Fruit fly (Drosophila melanogaster) whole organism, prepupa: ENCODE measurements around the gene shakB.
A peak's percentile ranks its signal among the peaks of the same experiment; 100 is the strongest.

Source experiments
- Blimp-1 ChIP-seq: fragments of 200-800 bp; sonication (Bioruptor generic); optimal IDR thresholded peaks from 3 replicates; lab custom pipeline; 2017; ENCODE audit warnings: missing biosample characterization, missing genetic modification characterization, mild to moderate bottlenecking, moderate library complexity, missing genetic modification reagents
- CG10631 ChIP-seq: fragments of 200-800 bp; sonication (Bioruptor generic); optimal IDR thresholded peaks from 2 replicates; lab custom pipeline; 2016; ENCODE audit warnings: missing biosample characterization, missing genetic modification characterization
- CG11294 ChIP-seq: fragments of 200-800 bp; sonication (Bioruptor generic); IDR thresholded peaks from 2 replicates; pipeline ENCODE4 v1.3.6; 2022; ENCODE audit warnings: missing biosample characterization, missing genetic modification characterization
- CG11902 ChIP-seq: fragments of 200-800 bp; sonication (Bioruptor generic); optimal IDR thresholded peaks from 3 replicates; lab custom pipeline; 2016; ENCODE audit warnings: missing biosample characterization, missing genetic modification characterization
- CG1621 ChIP-seq: fragments of 200-800 bp; sonication (Bioruptor generic); optimal IDR thresholded peaks from 3 replicates; lab custom pipeline; 2018; ENCODE audit warnings: missing biosample characterization, mild to moderate bottlenecking, missing genetic modification characterization
- CG16779 ChIP-seq: fragments of 200-800 bp; sonication (Bioruptor generic); optimal IDR thresholded peaks from 3 replicates; lab custom pipeline; 2017; ENCODE audit warnings: missing biosample characterization, mild to moderate bottlenecking, missing genetic modification characterization
- CG32006 ChIP-seq: fragments of 200-800 bp; sonication (Bioruptor generic); optimal IDR thresholded peaks from 3 replicates; lab custom pipeline; 2017; ENCODE audit warnings: missing biosample characterization, mild to moderate bottlenecking, missing genetic modification characterization
- CG34406 ChIP-seq: fragments of 200-800 bp; sonication (Bioruptor generic); optimal IDR thresholded peaks from 3 replicates; lab custom pipeline; 2016; ENCODE audit warnings: missing biosample characterization, missing genetic modification characterization
- CG4318 ChIP-seq: fragments of 200-800 bp; sonication (Bioruptor generic); optimal IDR thresholded peaks from 3 replicates; lab custom pipeline; 2017; ENCODE audit warnings: missing biosample characterization, mild to moderate bottlenecking, missing genetic modification characterization
- CG6276 ChIP-seq: fragments of 200-800 bp; sonication (Bioruptor generic); optimal IDR thresholded peaks from 2 replicates; lab custom pipeline; 2017; ENCODE audit warnings: missing biosample characterization, mild to moderate bottlenecking, missing genetic modification characterization
- CG6792 ChIP-seq: fragments of 200-800 bp; sonication (Bioruptor generic); optimal IDR thresholded peaks from 3 replicates; lab custom pipeline; 2016; ENCODE audit warnings: missing biosample characterization, missing genetic modification characterization
- CG8119 ChIP-seq: fragments of 200-800 bp; sonication (Bioruptor generic); IDR thresholded peaks from 3 replicates; pipeline ENCODE4 v1.3.6; 2022; ENCODE audit warnings: missing biosample characterization, missing genetic modification characterization
- CG9139 ChIP-seq: fragments of 200-800 bp; sonication (Bioruptor generic); optimal IDR thresholded peaks from 3 replicates; lab custom pipeline; 2017; ENCODE audit warnings: missing biosample characterization, mild to moderate bottlenecking, missing genetic modification characterization
- Eip78C ChIP-seq: fragments of 200-800 bp; sonication (Bioruptor generic); peaks from one replicate; lab custom pipeline; 2016; ENCODE audit warnings: missing biosample characterization, missing genetic modification characterization
- Ets96B ChIP-seq: fragments of 200-800 bp; optimal IDR thresholded peaks from 2 replicates; lab custom pipeline; 2019; ENCODE audit warnings: missing biosample characterization, mild to moderate bottlenecking, missing genetic modification characterization, moderate library complexity
- Hr38 ChIP-seq: sonication (Bioruptor generic); optimal IDR thresholded peaks from 2 replicates; lab custom pipeline; 2016; ENCODE audit warnings: missing biosample characterization, missing genetic modification characterization
- Hr39 ChIP-seq: fragments of 200-800 bp; sonication (Bioruptor generic); optimal IDR thresholded peaks from 2 replicates; lab custom pipeline; 2016; ENCODE audit warnings: missing biosample characterization, missing genetic modification characterization
- Hr4 ChIP-seq: fragments of 200-800 bp; sonication (Bioruptor generic); optimal IDR thresholded peaks from 3 replicates; lab custom pipeline; 2016; ENCODE audit warnings: missing biosample characterization, missing genetic modification characterization
- Lpt ChIP-seq: fragments of 200-800 bp; sonication (Bioruptor generic); optimal IDR thresholded peaks from 3 replicates; lab custom pipeline; 2016; ENCODE audit warnings: missing biosample characterization, missing genetic modification characterization
- Met ChIP-seq: fragments of 200-800 bp; sonication (Bioruptor generic); optimal IDR thresholded peaks from 3 replicates; lab custom pipeline; 2016; ENCODE audit warnings: missing biosample characterization, missing genetic modification characterization
- OdsH ChIP-seq: fragments of 200-800 bp; sonication (Bioruptor generic); optimal IDR thresholded peaks from 3 replicates; lab custom pipeline; 2016; ENCODE audit warnings: missing biosample characterization, missing genetic modification characterization
- Smox ChIP-seq: fragments of 200-800 bp; sonication (Bioruptor generic); optimal IDR thresholded peaks from 3 replicates; lab custom pipeline; 2016; ENCODE audit warnings: missing biosample characterization, missing genetic modification characterization
- Sox102F ChIP-seq: fragments of 200-800 bp; sonication (Bioruptor generic); optimal IDR thresholded peaks from 2 replicates; lab custom pipeline; 2016; ENCODE audit warnings: missing biosample characterization, mild to moderate bottlenecking, missing genetic modification characterization
- Sox14 ChIP-seq: fragments of 200-800 bp; sonication (Bioruptor generic); optimal IDR thresholded peaks from 3 replicates; lab custom pipeline; 2016; ENCODE audit warnings: missing biosample characterization, missing genetic modification characterization
- Sox15 ChIP-seq: fragments of 200-800 bp; sonication (Bioruptor generic); optimal IDR thresholded peaks from 3 replicates; lab custom pipeline; 2016; ENCODE audit warnings: missing biosample characterization, missing genetic modification characterization
- achi ChIP-seq: fragments of 200-800 bp; sonication (Bioruptor generic); optimal IDR thresholded peaks from 3 replicates; lab custom pipeline; 2016; ENCODE audit warnings: missing biosample characterization, missing genetic modification characterization
- acj6 ChIP-seq: fragments of 200-800 bp; sonication (Bioruptor generic); optimal IDR thresholded peaks from 3 replicates; lab custom pipeline; 2016; ENCODE audit warnings: missing biosample characterization, missing genetic modification characterization
- cyc ChIP-seq: fragments of 200-800 bp; sonication (Bioruptor generic); optimal IDR thresholded peaks from 3 replicates; lab custom pipeline; 2016; ENCODE audit warnings: missing biosample characterization, missing genetic modification characterization
- dsx ChIP-seq: fragments of 200-800 bp; optimal IDR thresholded peaks from 3 replicates; lab custom pipeline; 2019; ENCODE audit warnings: missing biosample characterization, mild to moderate bottlenecking, missing genetic modification characterization, moderate library complexity; ENCODE audit not compliant: poor library complexity, severe bottlenecking
- esn ChIP-seq: fragments of 200-800 bp; sonication (Bioruptor generic); optimal IDR thresholded peaks from 2 replicates; lab custom pipeline; 2016; ENCODE audit warnings: missing biosample characterization, mild to moderate bottlenecking, missing genetic modification characterization, moderate library complexity
- fd59A ChIP-seq: fragments of 200-800 bp; sonication (Bioruptor generic); optimal IDR thresholded peaks from 2 replicates; lab custom pipeline; 2017; ENCODE audit warnings: missing biosample characterization, mild to moderate bottlenecking, missing genetic modification characterization, missing genetic modification reagents
- lz ChIP-seq: fragments of 200-800 bp; sonication (Bioruptor generic); optimal IDR thresholded peaks from 3 replicates; lab custom pipeline; 2016; ENCODE audit warnings: missing biosample characterization, missing genetic modification characterization
- net ChIP-seq: fragments of 200-800 bp; sonication (Bioruptor generic); optimal IDR thresholded peaks from 3 replicates; lab custom pipeline; 2016; ENCODE audit warnings: missing biosample characterization, missing genetic modification characterization
- pdm3 ChIP-seq: fragments of 200-800 bp; sonication (Bioruptor generic); optimal IDR thresholded peaks from 3 replicates; lab custom pipeline; 2016; ENCODE audit warnings: missing biosample characterization, missing genetic modification characterization
- salr ChIP-seq, 2 experiments: fragments of 200-800 bp; sonication (Bioruptor generic); optimal IDR thresholded peaks; 3 replicates each; lab custom pipeline; 2016 to 2018; ENCODE audit warnings: missing biosample characterization in 2 of 2, missing genetic modification characterization in 2 of 2, mild to moderate bottlenecking in 1 of 2
- spab ChIP-seq: fragments of 200-800 bp; sonication (Bioruptor generic); optimal IDR thresholded peaks from 2 replicates; lab custom pipeline; 2017; ENCODE audit warnings: missing biosample characterization, mild to moderate bottlenecking, missing genetic modification characterization, missing genetic modification reagents
- svp ChIP-seq: fragments of 200-800 bp; sonication (Bioruptor generic); peaks from one replicate; lab custom pipeline; 2016; ENCODE audit warnings: missing biosample characterization, missing genetic modification characterization

Gene shakB

dm6 chrX:20756447-20756846, 170.4 kb downstream of the shakB start:
- TF ChIP-seq Blimp-1 (GFP tag; lab: Kevin White, UChicago) = no peak
- TF ChIP-seq net = no peak
- TF ChIP-seq Eip78C (GFP tag; lab: Kevin White, UChicago) = peak; percentile 50
- TF ChIP-seq svp (GFP tag; lab: Kevin White, UChicago) = peak; percentile 49
- no peak for TF ChIP-seq Smox (GFP tag; lab: Kevin White, UChicago)

DNA sequence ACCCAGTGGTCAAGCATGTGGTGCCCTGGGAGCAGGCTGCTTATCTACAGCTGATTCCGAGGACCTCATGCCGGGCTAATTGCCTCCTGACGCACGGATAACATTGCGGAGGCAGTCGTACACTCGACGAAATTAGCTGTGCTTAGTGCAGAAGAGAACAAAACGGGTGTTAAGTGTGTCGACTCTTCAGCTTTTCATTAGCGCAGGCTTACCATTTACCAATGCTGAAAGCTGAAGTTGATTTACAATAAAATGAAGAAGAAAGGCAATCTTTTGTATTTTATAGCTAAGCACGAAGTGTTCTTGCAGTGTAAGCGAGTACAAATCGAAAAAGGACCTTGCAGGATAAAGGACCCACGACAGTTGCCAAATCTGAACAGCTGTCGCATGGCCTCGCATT, 173.7 kb downstream of the shakB start:
- TF ChIP-seq Met (GFP tag; lab: Kevin White, UChicago) = no peak
- TF ChIP-seq Hr4 (GFP tag; lab: Kevin White, UChicago) = no peak
- no peak for TF ChIP-seq CG10631 (GFP tag; lab: Kevin White, UChicago)
- TF ChIP-seq cyc (GFP tag; lab: Kevin White, UChicago) = no peak
- TF ChIP-seq Hr39 (GFP tag; lab: Kevin White, UChicago) = no peak
- TF ChIP-seq CG8119 (GFP tag; lab: Robert Waterston, UW) = no peak
- no peak for TF ChIP-seq Blimp-1 (GFP tag; lab: Kevin White, UChicago)
- no peak for TF ChIP-seq Smox (GFP tag; lab: Kevin White, UChicago)
- TF ChIP-seq spab = no peak
- TF ChIP-seq CG34406 (GFP tag; lab: Kevin White, UChicago) = no peak
- no peak for TF ChIP-seq CG6276 (GFP tag; lab: Kevin White, UChicago)
- no peak for TF ChIP-seq Sox102F (GFP tag; lab: Kevin White, UChicago)
- TF ChIP-seq CG16779 (tag; lab: Kevin White, UChicago) = no peak
- TF ChIP-seq acj6 (GFP tag; lab: Kevin White, UChicago) = no peak
- TF ChIP-seq CG32006 (GFP tag; lab: Kevin White, UChicago) = no peak

dm6 chrX:20745865-20746264, 181.0 kb downstream of the shakB start, which contains the start of gene CG15452:
Gene CG15452 (minus strand): TSS chrX:20745965.
- TF ChIP-seq spab (no peak), Lpt (GFP tag; lab: Kevin White, UChicago) (no peak), dsx (GFP tag; lab: Kevin White, UChicago) (no peak), esn (GFP tag; lab: Kevin White, UChicago) (no peak), salr (GFP tag; optimal IDR thresholded peaks at IDR 0.05; lab: Kevin White, UChicago) (no peak), CG1621 (tag; lab: Kevin White, UChicago) (no peak), pdm3 (GFP tag; lab: Kevin White, UChicago) (no peak), CG6276 (GFP tag; lab: Kevin White, UChicago) (no peak), fd59A (no peak), CG4318 (GFP tag; lab: Kevin White, UChicago) (no peak), Sox102F (GFP tag; lab: Kevin White, UChicago) (no peak), CG11902 (no peak), Hr39 (GFP tag; lab: Kevin White, UChicago) (no peak), Sox14 (GFP tag; lab: Kevin White, UChicago) (no peak), Met (GFP tag; lab: Kevin White, UChicago) (no peak)

DNA sequence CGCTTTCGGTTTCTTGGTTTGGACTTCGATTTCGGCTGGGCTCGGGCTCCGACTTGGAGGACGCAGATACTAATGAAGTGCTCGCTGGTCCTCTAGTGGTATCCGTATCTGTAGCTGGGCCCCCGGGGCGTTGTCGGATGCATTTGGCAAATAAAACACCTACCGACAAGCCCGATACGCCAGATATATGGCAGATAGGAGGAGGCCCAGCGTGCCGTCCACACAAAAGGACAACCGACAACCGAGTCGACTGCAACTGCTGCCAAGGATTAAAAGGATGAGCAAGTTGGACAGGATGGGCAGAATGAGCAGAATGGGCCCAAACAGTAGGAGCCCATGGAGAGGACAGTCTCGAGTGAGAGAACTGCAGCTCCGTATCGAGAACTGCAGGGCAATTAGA, 187.3 kb downstream of the shakB start:
- no peak for TF ChIP-seq Sox15 (GFP tag; lab: Kevin White, UChicago)
- no peak for TF ChIP-seq Hr38
- no peak for TF ChIP-seq CG6792 (GFP tag; lab: Kevin White, UChicago)
- TF ChIP-seq achi (GFP tag; lab: Kevin White, UChicago) = no peak
- TF ChIP-seq salr (GFP tag; optimal IDR thresholded peaks at IDR 0.05; lab: Kevin White, UChicago) = no peak
- TF ChIP-seq fd59A = no peak
- TF ChIP-seq Ets96B (tag; lab: Kevin White, UChicago) = no peak
- no peak for TF ChIP-seq CG6276 (GFP tag; lab: Kevin White, UChicago)
- no peak for TF ChIP-seq CG11294 (GFP tag; lab: Robert Waterston, UW)
- TF ChIP-seq OdsH (GFP tag; lab: Kevin White, UChicago) = no peak
- TF ChIP-seq CG10631 (GFP tag; lab: Kevin White, UChicago) = no peak
- TF ChIP-seq CG9139 (GFP tag; lab: Kevin White, UChicago) = no peak
- TF ChIP-seq lz (GFP tag; lab: Kevin White, UChicago) = no peak
- TF ChIP-seq Hr4 (GFP tag; lab: Kevin White, UChicago) = no peak
- TF ChIP-seq, all 60 proteins: peak for 0
